Worm (Caenorhabditis elegans) whole organism, early embryonic: ENCODE measurements around the gene F55C10.4.

Experiments used
- B0310.2 ChIP-seq: sonication (generic microtip); optimal IDR thresholded peaks from 2 replicates; lab custom pipeline; 2016; ENCODE audit warnings: mild to moderate bottlenecking, missing genetic modification characterization, missing compliant biosample characterization
- ceh-13 ChIP-seq: fragments of 200-800 bp; sonication (Bioruptor generic); optimal IDR thresholded peaks from 2 replicates; lab custom pipeline; 2018; ENCODE audit warnings: mild to moderate bottlenecking, missing genetic modification characterization, missing compliant biosample characterization
- tbx-11 ChIP-seq: fragments of 200-800 bp; sonication (Bioruptor generic); IDR thresholded peaks from 2 replicates; pipeline ENCODE4 v1.3.6; 2022; ENCODE audit warnings: missing genetic modification characterization, missing compliant biosample characterization

DNA sequence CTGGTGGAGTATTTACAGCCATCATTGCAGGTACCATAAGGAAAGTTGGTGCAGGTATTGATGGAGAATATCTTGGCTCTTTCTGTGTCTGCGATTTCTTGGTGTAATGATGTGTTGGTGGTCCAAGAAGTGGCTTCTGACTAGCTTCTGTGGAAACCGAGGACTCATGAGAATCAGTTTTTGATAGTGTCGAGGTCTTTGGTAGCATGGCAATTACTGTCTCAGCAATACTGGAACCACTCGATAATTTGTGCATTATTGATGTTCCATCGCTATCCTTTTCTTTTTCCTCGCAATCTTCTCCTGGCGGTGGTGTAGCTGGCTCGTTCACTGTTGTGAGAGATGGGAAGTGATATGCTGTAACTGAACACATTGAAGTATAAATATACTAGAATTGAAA, 23.0 kb upstream of the F55C10.4 start:
- TF ChIP-seq tbx-11 (GFP tag; lab: Robert Waterston, UW) (no peak), ceh-13 (GFP tag; lab: Kevin White, UChicago) (no peak), B0310.2 (tag; lab: Kevin White, UChicago) (no peak)
